Worm (Caenorhabditis elegans) whole organism, midembryonic: ENCODE measurements around the gene C08E8.1.

Experiments used
- T22C8.4 ChIP-seq: fragments of 200-800 bp; sonication (Bioruptor generic); IDR thresholded peaks from 2 replicates; pipeline ENCODE4 v1.3.6; 2022; ENCODE audit warnings: missing genetic modification characterization, missing compliant biosample characterization
- cog-1 ChIP-seq: sonication (generic microtip); optimal IDR thresholded peaks from 2 replicates; lab custom pipeline; 2016; ENCODE audit warnings: missing genetic modification characterization, missing compliant biosample characterization
- flt-1 ChIP-seq: fragments of 200-800 bp; sonication (Bioruptor generic); IDR thresholded peaks from 2 replicates; pipeline ENCODE4 v1.3.6; 2022; ENCODE audit warnings: missing genetic modification characterization, missing compliant biosample characterization
- klf-2 ChIP-seq: fragments of 200-800 bp; sonication (Bioruptor generic); conservative IDR thresholded peaks from 2 replicates; pipeline ENCODE4 v1.3.6; 2022; ENCODE audit warnings: missing genetic modification reagents, missing genetic modification characterization, missing compliant biosample characterization
- med-1 ChIP-seq: sonication (generic microtip); optimal IDR thresholded peaks from 2 replicates; lab custom pipeline; 2017; ENCODE audit warnings: missing genetic modification characterization, mild to moderate bottlenecking, missing compliant biosample characterization, antibody characterized with exemption, missing genetic modification reagents; ENCODE audit not compliant: insufficient read depth
- ref-1 ChIP-seq: fragments of 200-800 bp; sonication (Bioruptor generic); conservative IDR thresholded peaks from 2 replicates; pipeline ENCODE4 v1.3.6; 2022; ENCODE audit warnings: missing genetic modification reagents, missing genetic modification characterization, missing compliant biosample characterization
- tab-1 ChIP-seq: fragments of 200-800 bp; sonication (Bioruptor generic); IDR thresholded peaks from 2 replicates; pipeline ENCODE4 v1.3.6; 2022; ENCODE audit warnings: missing genetic modification characterization, missing compliant biosample characterization
- ztf-23 ChIP-seq: fragments of 200-800 bp; sonication (Bioruptor generic); IDR thresholded peaks from 2 replicates; pipeline ENCODE4 v1.3.6; 2022; ENCODE audit warnings: missing genetic modification reagents, missing genetic modification characterization, missing compliant biosample characterization
- ztf-29 ChIP-seq: fragments of 200-800 bp; sonication (Bioruptor generic); IDR thresholded peaks from 2 replicates; pipeline ENCODE4 v1.3.6; 2022; ENCODE audit warnings: missing genetic modification reagents, missing genetic modification characterization, missing compliant biosample characterization

The C08E8.1 gene

DNA sequence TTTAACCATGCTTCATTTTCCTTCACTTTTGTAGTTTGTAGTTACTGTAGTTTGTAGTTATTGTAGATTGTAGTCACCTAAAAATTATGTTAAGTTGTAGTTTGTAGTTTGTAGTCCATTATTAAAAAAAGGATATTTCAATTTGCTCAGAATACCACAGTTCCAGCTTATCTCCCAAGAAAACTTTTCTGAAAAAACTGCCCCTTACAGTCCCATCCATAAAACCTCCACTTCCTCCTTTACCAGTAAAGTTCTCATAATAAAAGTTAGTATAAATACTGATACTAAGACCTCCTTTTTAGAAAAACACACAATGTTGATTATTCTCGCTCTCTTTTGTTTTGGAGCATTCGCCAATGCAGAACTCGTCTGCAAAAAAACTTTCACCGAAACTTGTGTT is 11.6 kb downstream of the C08E8.1 start, which contains the start of gene C08E8.11:
TSS of gene C08E8.11 (plus strand) at position 301 of the 400 bp plus-strand sequence.
- TF ChIP-seq ref-1 (GFP tag; lab: Robert Waterston, UW) (no peak), tab-1 (GFP tag; lab: Robert Waterston, UW) (no peak), ztf-29 (GFP tag; lab: Robert Waterston, UW) (no peak), ztf-23 (GFP tag; lab: Robert Waterston, UW) (no peak), T22C8.4 (GFP tag; lab: Robert Waterston, UW) (no peak), cog-1 (no peak), med-1 (GFP tag; lab: Kevin White, UChicago) (no peak), klf-2 (GFP tag; lab: Robert Waterston, UW) (no peak), flt-1 (no peak)

DNA sequence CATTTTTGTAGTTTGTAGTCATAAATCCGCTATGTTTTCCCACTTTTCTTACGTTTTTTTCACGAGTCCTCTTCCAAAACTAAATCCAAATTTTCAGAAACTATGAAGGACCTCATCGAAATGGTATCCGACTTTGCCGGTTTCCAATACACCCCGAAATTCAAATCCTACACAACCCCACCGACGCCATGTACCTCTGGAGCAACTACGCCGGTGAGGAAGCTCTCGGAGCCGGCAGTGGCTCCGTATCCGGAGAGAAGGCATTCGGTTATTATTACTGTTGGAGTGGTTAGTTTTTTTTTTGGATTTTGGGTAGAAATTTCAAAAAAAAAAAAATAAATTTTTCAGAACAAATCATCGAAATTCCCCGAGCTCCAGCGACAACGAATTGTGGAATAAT is 12.3 kb downstream of the C08E8.1 start, which contains the start of gene C08E8.3:
TSS of gene C08E8.3 (plus strand) at position 84 of the 400 bp plus-strand sequence.
- TF ChIP-seq T22C8.4 (GFP tag; lab: Robert Waterston, UW) (no peak), klf-2 (GFP tag; lab: Robert Waterston, UW) (no peak), ztf-23 (GFP tag; lab: Robert Waterston, UW) (no peak), ref-1 (GFP tag; lab: Robert Waterston, UW) (no peak), flt-1 (no peak), tab-1 (GFP tag; lab: Robert Waterston, UW) (no peak), cog-1 (no peak), med-1 (GFP tag; lab: Kevin White, UChicago) (no peak), ztf-29 (GFP tag; lab: Robert Waterston, UW) (no peak)

DNA sequence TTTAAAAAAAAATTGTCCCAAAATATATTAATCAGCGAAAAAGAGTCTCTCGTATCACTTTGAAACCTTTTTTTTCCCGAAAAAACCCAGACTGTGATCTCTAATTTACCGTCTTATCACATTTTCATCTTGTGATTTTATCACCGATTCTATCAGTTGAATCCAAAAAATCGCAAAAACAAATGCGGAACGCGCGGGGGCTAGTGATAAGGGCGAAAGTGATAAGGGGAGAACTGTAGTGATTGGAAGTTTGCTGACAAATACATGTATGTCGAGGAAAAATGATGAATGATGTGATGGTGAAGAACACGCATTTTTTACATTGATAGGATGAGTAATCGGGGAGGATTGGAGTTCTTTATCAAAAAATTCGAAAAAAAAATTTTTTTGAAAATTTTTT is 16.2 kb downstream of the C08E8.1 start:
- TF ChIP-seq cog-1 (no peak), tab-1 (GFP tag; lab: Robert Waterston, UW) (no peak), T22C8.4 (GFP tag; lab: Robert Waterston, UW) (no peak), ref-1 (GFP tag; lab: Robert Waterston, UW) (no peak), flt-1 (no peak), ztf-23 (GFP tag; lab: Robert Waterston, UW) (no peak), ztf-29 (GFP tag; lab: Robert Waterston, UW) (no peak)

DNA sequence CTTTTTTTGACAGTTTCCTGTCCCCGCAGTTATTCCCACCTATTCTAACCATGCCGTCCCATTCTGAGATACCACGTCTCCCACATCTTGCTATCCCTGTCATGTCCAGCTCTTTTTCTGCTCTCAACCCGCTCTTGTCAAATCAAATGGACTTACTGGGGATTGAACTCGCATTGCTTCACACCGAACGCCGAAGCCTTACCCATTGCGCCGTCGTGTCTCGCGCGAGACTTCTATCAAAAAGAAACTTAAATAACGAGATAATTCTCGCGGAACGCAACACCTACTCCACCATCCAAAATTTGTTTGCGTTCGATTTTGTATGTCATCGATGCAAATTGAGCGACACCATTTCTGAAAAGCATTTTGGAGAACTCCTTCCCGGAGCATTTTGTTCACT is 18.1 kb downstream of the C08E8.1 start:
- no peak for TF ChIP-seq cog-1
- no peak for TF ChIP-seq ztf-23 (GFP tag; lab: Robert Waterston, UW)
- TF ChIP-seq ref-1 (GFP tag; lab: Robert Waterston, UW): no peak
- TF ChIP-seq T22C8.4 (GFP tag; lab: Robert Waterston, UW): no peak
- no peak for TF ChIP-seq klf-2 (GFP tag; lab: Robert Waterston, UW)
- no peak for TF ChIP-seq ztf-29 (GFP tag; lab: Robert Waterston, UW)
- TF ChIP-seq med-1 (GFP tag; lab: Kevin White, UChicago): no peak
- TF ChIP-seq flt-1: no peak
- no peak for TF ChIP-seq tab-1 (GFP tag; lab: Robert Waterston, UW)

DNA sequence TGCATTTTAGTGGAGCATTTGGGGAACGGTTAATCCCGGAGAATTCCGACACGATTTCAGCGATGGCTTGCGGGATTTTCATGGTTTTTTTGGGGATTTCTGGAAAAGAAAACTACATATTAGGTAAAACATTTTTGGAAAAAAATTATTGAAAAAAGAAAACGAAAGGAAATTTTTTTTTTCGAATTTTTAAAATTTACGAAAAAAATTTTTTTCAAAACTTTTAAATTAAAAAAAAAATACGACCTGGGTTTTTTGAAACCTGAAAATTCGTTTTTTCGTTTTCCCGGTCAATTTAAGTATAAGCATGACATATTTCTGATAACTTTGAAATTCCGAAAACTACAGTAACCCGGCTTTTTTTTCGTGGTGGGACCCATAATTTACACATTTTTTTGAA is 22.5 kb downstream of the C08E8.1 start, which contains the start of gene C08E8.10:
TSS of gene C08E8.10 (minus strand) at position 101 of the 400 bp plus-strand sequence.
- no peak for TF ChIP-seq ztf-29 (GFP tag; lab: Robert Waterston, UW)
- TF ChIP-seq ztf-23 (GFP tag; lab: Robert Waterston, UW): no peak
- TF ChIP-seq flt-1: no peak
- TF ChIP-seq med-1 (GFP tag; lab: Kevin White, UChicago): no peak
- no peak for TF ChIP-seq klf-2 (GFP tag; lab: Robert Waterston, UW)
- no peak for TF ChIP-seq cog-1
- no peak for TF ChIP-seq tab-1 (GFP tag; lab: Robert Waterston, UW)
- TF ChIP-seq T22C8.4 (GFP tag; lab: Robert Waterston, UW): no peak
- no peak for TF ChIP-seq ref-1 (GFP tag; lab: Robert Waterston, UW)

DNA sequence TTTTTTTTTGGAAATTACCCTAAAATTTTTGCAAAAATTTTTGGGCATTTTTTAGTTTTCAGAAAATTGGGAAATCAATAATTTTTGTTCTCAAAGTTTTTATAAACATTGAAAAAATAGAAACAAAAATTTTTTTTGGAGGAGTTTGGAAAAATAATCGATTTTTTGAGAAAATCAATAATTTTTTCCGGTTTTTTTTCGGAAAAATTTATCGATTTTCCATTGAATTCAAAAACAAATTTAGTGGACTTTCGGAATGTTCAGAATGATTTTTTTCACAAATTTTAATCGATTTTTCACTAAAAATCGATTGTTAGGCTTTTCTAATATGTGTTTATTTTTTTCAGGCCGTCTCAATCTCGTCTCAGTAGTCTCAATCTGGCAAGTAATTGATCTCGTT is 24.7 kb downstream of the C08E8.1 start:
- TF ChIP-seq klf-2 (GFP tag; lab: Robert Waterston, UW): no peak
- peak; percentile 51; the same call in 1 of the 2 replicates for TF ChIP-seq T22C8.4 (GFP tag; lab: Robert Waterston, UW)

DNA sequence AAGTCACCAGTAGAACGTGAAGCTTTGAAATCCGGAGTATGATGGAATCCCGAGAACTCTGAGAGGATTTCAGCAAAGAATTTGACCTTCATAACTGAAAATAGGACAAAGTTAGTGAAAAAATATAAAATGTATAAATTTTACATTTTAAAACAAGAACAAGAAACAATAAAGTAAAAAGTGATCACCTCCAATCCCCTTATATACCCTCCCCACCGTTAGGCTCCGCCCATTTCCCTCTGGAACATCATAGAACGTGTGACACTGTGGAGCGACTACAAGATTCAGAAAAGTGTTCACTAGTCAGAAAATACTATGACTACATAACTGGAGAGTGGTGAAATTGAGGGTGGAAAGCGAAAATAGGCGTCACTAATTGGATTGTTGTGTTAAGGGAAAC is 31.2 kb downstream of the C08E8.1 start, which contains the start of gene B0462.4:
TSS of gene B0462.4 (minus strand) at position 101 of the 400 bp plus-strand sequence.
- TF ChIP-seq ztf-23 (GFP tag; lab: Robert Waterston, UW) (no peak), cog-1 (no peak), klf-2 (GFP tag; lab: Robert Waterston, UW) (no peak), ref-1 (GFP tag; lab: Robert Waterston, UW) (no peak), med-1 (GFP tag; lab: Kevin White, UChicago) (no peak), ztf-29 (GFP tag; lab: Robert Waterston, UW) (no peak), flt-1 (no peak), T22C8.4 (GFP tag; lab: Robert Waterston, UW) (no peak), tab-1 (GFP tag; lab: Robert Waterston, UW) (no peak)

DNA sequence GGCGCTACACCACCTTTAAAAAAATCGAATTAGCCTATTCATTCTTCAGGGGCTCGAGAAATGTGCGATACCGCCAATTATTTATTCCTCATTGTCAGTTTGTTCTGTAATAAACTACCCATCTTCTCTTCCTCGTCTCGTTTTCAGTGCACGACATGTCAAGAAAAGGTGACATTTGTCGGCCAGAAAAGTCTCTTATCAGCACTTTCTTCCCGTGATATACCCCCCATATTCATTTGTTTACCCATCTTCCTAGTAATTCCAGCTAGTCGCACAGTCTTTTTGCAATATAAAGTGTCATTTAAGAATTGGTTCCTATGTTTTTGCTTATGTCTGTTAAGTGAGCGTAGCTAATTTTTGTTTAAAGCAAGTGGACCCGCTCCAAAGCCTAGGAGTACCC is 37.8 kb downstream of the C08E8.1 start:
- TF ChIP-seq ref-1 (GFP tag; lab: Robert Waterston, UW): no peak
- no peak for TF ChIP-seq klf-2 (GFP tag; lab: Robert Waterston, UW)
- TF ChIP-seq tab-1 (GFP tag; lab: Robert Waterston, UW): no peak
- no peak for TF ChIP-seq cog-1
- no peak for TF ChIP-seq ztf-23 (GFP tag; lab: Robert Waterston, UW)
- no peak for TF ChIP-seq ztf-29 (GFP tag; lab: Robert Waterston, UW)
- TF ChIP-seq med-1 (GFP tag; lab: Kevin White, UChicago): no peak
- no peak for TF ChIP-seq flt-1
- TF ChIP-seq T22C8.4 (GFP tag; lab: Robert Waterston, UW): no peak

DNA sequence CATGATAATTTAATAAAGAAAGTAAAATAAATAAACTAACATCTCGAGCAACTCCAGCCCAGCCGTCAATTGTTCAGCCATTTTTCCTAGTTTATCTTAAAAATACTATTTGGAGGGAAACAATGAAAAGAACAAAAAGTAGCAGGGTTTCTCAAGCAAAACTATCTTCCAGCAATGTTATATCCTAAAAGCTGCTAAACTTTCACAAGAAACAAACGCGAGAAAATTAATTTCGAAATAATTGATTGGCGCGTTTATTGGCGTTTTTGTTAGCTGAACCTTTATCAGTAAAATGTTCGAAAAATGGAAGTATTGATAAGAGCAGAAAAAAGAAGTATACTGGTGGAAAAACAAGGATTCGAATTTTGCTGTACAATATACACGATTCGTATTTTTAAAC is 39.1 kb downstream of the C08E8.1 start, which contains the start of gene B0462.5:
TSS of gene B0462.5 (minus strand) at position 101 of the 400 bp plus-strand sequence.
- no peak for TF ChIP-seq ztf-29 (GFP tag; lab: Robert Waterston, UW)
- TF ChIP-seq flt-1: no peak
- TF ChIP-seq klf-2 (GFP tag; lab: Robert Waterston, UW): no peak
- no peak for TF ChIP-seq ref-1 (GFP tag; lab: Robert Waterston, UW)
- TF ChIP-seq ztf-23 (GFP tag; lab: Robert Waterston, UW): no peak
- no peak for TF ChIP-seq T22C8.4 (GFP tag; lab: Robert Waterston, UW)
- TF ChIP-seq tab-1 (GFP tag; lab: Robert Waterston, UW): no peak
- no peak for TF ChIP-seq med-1 (GFP tag; lab: Kevin White, UChicago)
- TF ChIP-seq cog-1: no peak
